Worm (Caenorhabditis elegans): ENCODE measurements around the gene ndub-5.
A peak's percentile ranks its signal among the peaks of the same experiment; 100 is the strongest.

ndub-5 gene

DNA sequence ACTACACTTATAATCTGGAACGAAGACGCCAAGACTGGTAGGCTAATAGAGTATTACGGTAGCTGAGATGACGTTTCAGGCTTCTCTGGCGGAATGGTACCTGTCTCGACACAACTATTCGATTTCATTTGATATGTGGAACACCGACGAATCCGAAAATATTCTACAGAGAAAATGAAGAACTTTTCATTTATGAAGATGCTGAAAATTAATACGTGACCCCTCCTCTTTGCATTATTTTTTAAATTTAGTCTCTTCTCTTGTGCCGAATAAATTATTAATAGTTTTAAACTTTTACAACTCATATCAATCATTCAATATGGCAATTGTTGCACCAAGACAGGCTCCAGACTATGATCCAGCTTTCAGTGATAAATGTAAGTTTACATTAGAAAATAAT is 25.2 kb downstream of the ndub-5 start, which contains the start of gene C25H3.16:
TSS of gene C25H3.16 (plus strand) at position 301 of the 400 bp plus-strand sequence.
- TF ChIP-seq hmg-4 (GFP tag; optimal IDR thresholded peaks at IDR 0.05) (no peak), B0310.2 (tag; optimal IDR thresholded peaks at IDR 0.05) (no peak), hmbx-1 (tag; optimal IDR thresholded peaks at IDR 0.05) (no peak), ama-1 (optimal IDR thresholded peaks at IDR 0.05) (no peak), scrt-1 (GFP tag; IDR thresholded peaks at IDR 0.05) (no peak), F13C5.2 (tag; optimal IDR thresholded peaks at IDR 0.05) (no peak), ceh-13 (GFP tag; optimal IDR thresholded peaks at IDR 0.05) (no peak), hnd-1 (tag; optimal IDR thresholded peaks at IDR 0.05) (no peak), sea-1 (GFP tag; conservative IDR thresholded peaks at IDR 0.05) (no peak), pes-1 (GFP tag; IDR thresholded peaks at IDR 0.05) (no peak), ceh-36 (tag; optimal IDR thresholded peaks at IDR 0.05) (no peak), flt-1 (GFP tag; IDR thresholded peaks at IDR 0.05) (no peak), ets-7 (tag; optimal IDR thresholded peaks at IDR 0.05) (no peak), tbx-37 (GFP tag; conservative IDR thresholded peaks at IDR 0.05) (no peak), tbx-11 (GFP tag; IDR thresholded peaks at IDR 0.05) (no peak), aly-1 (tag; optimal IDR thresholded peaks at IDR 0.05) (no peak), tra-4 (tag; optimal IDR thresholded peaks at IDR 0.05) (no peak)

DNA sequence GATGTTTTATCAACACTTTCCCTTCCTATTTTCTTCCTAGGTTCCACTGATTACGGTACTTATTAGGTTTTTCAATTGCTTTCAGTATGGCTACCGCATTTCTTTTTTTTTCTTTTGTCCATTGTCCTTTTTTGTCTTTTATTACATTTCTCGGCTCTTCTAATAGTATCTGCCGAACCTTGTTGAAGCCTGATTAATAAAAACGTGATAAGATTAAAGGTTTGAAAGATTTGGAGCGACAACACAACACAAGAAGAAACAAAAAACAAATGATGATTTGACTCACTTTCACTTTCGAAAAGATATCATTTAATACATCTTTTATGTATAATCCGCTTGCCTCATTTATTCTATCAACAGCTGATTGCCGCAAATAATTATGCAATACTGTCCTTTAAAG is 26.1 kb downstream of the ndub-5 start, which contains the start of gene C25H3.15:
TSS of gene C25H3.15 (plus strand) at position 301 of the 400 bp plus-strand sequence.
- TF ChIP-seq tra-4 (tag; optimal IDR thresholded peaks at IDR 0.05): no peak
- TF ChIP-seq hnd-1 (tag; optimal IDR thresholded peaks at IDR 0.05): no peak
- no peak for TF ChIP-seq ama-1 (optimal IDR thresholded peaks at IDR 0.05)
- no peak for TF ChIP-seq ceh-36 (tag; optimal IDR thresholded peaks at IDR 0.05)
- no peak for TF ChIP-seq flt-1 (GFP tag; IDR thresholded peaks at IDR 0.05)
- TF ChIP-seq sea-1 (GFP tag; conservative IDR thresholded peaks at IDR 0.05): no peak
- TF ChIP-seq ets-7 (tag; optimal IDR thresholded peaks at IDR 0.05): no peak
- no peak for TF ChIP-seq pes-1 (GFP tag; IDR thresholded peaks at IDR 0.05)
- TF ChIP-seq hmbx-1 (tag; optimal IDR thresholded peaks at IDR 0.05): no peak
- TF ChIP-seq F13C5.2 (tag; optimal IDR thresholded peaks at IDR 0.05): no peak
- TF ChIP-seq ceh-13 (GFP tag; optimal IDR thresholded peaks at IDR 0.05): no peak
- no peak for TF ChIP-seq tbx-11 (GFP tag; IDR thresholded peaks at IDR 0.05)
- no peak for TF ChIP-seq B0310.2 (tag; optimal IDR thresholded peaks at IDR 0.05)
- TF ChIP-seq tbx-37 (GFP tag; conservative IDR thresholded peaks at IDR 0.05): no peak
- no peak for TF ChIP-seq aly-1 (tag; optimal IDR thresholded peaks at IDR 0.05)
- no peak for TF ChIP-seq scrt-1 (GFP tag; IDR thresholded peaks at IDR 0.05)
- no peak for TF ChIP-seq hmg-4 (GFP tag; optimal IDR thresholded peaks at IDR 0.05)

DNA sequence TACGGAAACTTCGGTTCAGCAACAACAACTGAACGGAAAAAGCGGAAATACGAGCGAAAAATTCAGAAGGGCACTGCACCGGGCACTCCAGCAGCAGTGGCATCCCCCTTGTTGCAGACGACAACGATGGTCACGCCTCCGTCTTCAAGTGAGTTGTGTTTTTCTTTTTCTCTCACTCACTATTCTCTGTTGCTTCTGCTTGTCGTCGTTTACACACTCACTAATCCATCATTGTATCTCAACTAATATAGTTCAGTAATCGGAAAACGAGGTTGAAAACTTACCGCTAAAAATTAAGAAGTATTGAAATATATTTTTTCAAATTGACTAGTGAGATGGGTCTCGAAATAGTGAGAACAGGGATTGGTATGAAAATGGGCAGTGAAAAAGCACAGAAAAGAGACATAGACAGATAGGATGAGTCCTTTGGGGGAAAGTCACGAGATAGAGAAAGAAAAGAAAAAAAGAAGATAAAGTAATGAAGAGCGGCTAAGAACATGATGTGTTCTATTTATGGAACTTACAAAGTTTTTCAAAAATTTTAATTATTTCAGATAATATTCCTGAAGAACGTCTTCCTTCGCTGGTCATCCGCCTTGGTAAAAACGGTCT is 27.9 kb downstream of the ndub-5 start:
- TF ChIP-seq ets-7 (tag; optimal IDR thresholded peaks at IDR 0.05) (no peak), hnd-1 (tag; optimal IDR thresholded peaks at IDR 0.05) (no peak), F13C5.2 (tag; optimal IDR thresholded peaks at IDR 0.05) (no peak), hmbx-1 (tag; optimal IDR thresholded peaks at IDR 0.05) (no peak), tbx-37 (GFP tag; conservative IDR thresholded peaks at IDR 0.05) (no peak), ama-1 (optimal IDR thresholded peaks at IDR 0.05) (no peak), B0310.2 (tag; optimal IDR thresholded peaks at IDR 0.05) (no peak), aly-1 (tag; optimal IDR thresholded peaks at IDR 0.05) (no peak), sea-1 (GFP tag; conservative IDR thresholded peaks at IDR 0.05) (no peak), ceh-13 (GFP tag; optimal IDR thresholded peaks at IDR 0.05) (no peak), flt-1 (GFP tag; IDR thresholded peaks at IDR 0.05) (no peak), ceh-36 (tag; optimal IDR thresholded peaks at IDR 0.05) (no peak), pes-1 (GFP tag; IDR thresholded peaks at IDR 0.05) (no peak), tbx-11 (GFP tag; IDR thresholded peaks at IDR 0.05) (no peak), scrt-1 (GFP tag; IDR thresholded peaks at IDR 0.05) (no peak), tra-4 (tag; optimal IDR thresholded peaks at IDR 0.05) (no peak), hmg-4 (GFP tag; optimal IDR thresholded peaks at IDR 0.05) (no peak)

- TF ChIP-seq pes-1 (GFP tag; IDR thresholded peaks at IDR 0.05): peak; percentile 83
- peak; percentile 90 for TF ChIP-seq scrt-1 (GFP tag; IDR thresholded peaks at IDR 0.05)
- peak; percentile 82 for TF ChIP-seq B0310.2 (tag; optimal IDR thresholded peaks at IDR 0.05)
- peak; percentile 19 for TF ChIP-seq ceh-13 (GFP tag; optimal IDR thresholded peaks at IDR 0.05)
- TF ChIP-seq ets-7 (tag; optimal IDR thresholded peaks at IDR 0.05): peak; percentile 40
- TF ChIP-seq tbx-37 (GFP tag; conservative IDR thresholded peaks at IDR 0.05): peak; percentile 72
- peak; percentile 64 for TF ChIP-seq hnd-1 (tag; optimal IDR thresholded peaks at IDR 0.05)
- TF ChIP-seq tbx-11 (GFP tag; IDR thresholded peaks at IDR 0.05): peak; percentile 80
- peak; percentile 78 for TF ChIP-seq hmbx-1 (tag; optimal IDR thresholded peaks at IDR 0.05)
- TF ChIP-seq sea-1 (GFP tag; conservative IDR thresholded peaks at IDR 0.05): peak; percentile 93
- TF ChIP-seq ceh-36 (tag; optimal IDR thresholded peaks at IDR 0.05): peak; percentile 66
- peak; percentile 92 for TF ChIP-seq hmg-4 (GFP tag; optimal IDR thresholded peaks at IDR 0.05)
- peak; percentile 73 for TF ChIP-seq flt-1 (GFP tag; IDR thresholded peaks at IDR 0.05)
- TF ChIP-seq ama-1 (optimal IDR thresholded peaks at IDR 0.05): peak; percentile 96
- peak; percentile 73 for TF ChIP-seq F13C5.2 (tag; optimal IDR thresholded peaks at IDR 0.05)
- peak; percentile 72 for TF ChIP-seq tra-4 (tag; optimal IDR thresholded peaks at IDR 0.05)
- peak; percentile 83 for TF ChIP-seq aly-1 (tag; optimal IDR thresholded peaks at IDR 0.05)
These were observed 29.4 kb downstream of the ndub-5 start for ce11 chrII:5661735-5662177.

DNA sequence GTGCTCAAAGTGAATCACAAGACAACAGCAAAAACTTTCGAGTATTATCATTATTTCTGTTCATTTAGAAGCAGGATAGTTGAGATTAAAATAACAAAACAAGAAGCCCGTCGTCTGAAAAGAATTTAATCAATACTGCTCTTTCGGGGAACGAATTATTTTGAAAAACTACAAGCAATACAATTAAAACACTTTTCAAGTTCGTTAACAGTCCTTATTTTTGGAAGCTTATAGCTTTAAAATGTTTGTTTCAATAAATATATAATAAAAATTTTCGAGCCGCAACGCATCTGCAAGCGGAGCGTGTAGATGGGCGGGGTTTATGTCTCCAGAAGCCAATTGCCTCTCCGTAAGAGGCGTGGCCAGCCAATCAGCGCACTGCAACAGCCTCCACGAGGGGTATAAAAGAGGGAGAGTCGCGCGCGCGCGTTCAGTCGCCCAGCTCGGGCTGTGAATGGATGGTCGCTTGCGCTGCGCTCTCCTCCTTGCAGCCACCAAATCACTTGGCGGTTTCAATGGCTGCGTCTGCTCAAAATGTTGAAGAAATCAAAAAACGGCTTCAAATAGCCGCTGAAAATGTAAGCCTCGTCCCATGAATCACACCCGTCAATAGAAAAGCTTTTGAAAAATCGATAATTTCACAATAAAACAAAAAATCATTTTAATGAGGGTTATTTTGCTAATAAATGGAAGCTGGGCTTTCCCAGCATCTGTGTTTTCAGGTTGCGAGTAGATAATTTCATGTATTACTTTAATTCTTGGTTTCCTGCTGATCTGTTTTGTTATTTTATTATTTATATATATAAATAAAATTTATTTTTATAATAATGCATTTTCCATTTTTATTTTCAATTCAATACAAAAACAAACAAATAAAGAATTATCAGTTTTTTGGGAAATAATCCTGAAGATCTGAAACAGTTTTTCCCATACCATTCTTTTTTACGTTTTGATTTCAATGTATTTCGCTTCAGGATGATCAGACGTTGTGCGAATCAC is 30.1 kb downstream of the ndub-5 start, which contains the start of the genes ift-43 and mdt-26:
TSS of gene ift-43 (minus strand) at position 51 of the 999 bp plus-strand sequence.
TSS of gene mdt-26 (plus strand) at position 446 of the 999 bp plus-strand sequence.
- TF ChIP-seq ceh-36 (tag; optimal IDR thresholded peaks at IDR 0.05): peak; percentile 27
- TF ChIP-seq ets-7 (tag; optimal IDR thresholded peaks at IDR 0.05): no peak
- TF ChIP-seq flt-1 (GFP tag; IDR thresholded peaks at IDR 0.05): peak; percentile 54; the same call in 1 of the 2 replicates
- TF ChIP-seq F13C5.2 (tag; optimal IDR thresholded peaks at IDR 0.05): peak; percentile 46
- no peak for TF ChIP-seq hmbx-1 (tag; optimal IDR thresholded peaks at IDR 0.05)
- TF ChIP-seq B0310.2 (tag; optimal IDR thresholded peaks at IDR 0.05): peak; percentile 24
- TF ChIP-seq tbx-11 (GFP tag; IDR thresholded peaks at IDR 0.05): peak; percentile 67
- TF ChIP-seq tra-4 (tag; optimal IDR thresholded peaks at IDR 0.05): no peak
- TF ChIP-seq hnd-1 (tag; optimal IDR thresholded peaks at IDR 0.05): no peak
- peak; percentile 98 for TF ChIP-seq ama-1 (optimal IDR thresholded peaks at IDR 0.05)
- no peak for TF ChIP-seq aly-1 (tag; optimal IDR thresholded peaks at IDR 0.05)
- TF ChIP-seq sea-1 (GFP tag; conservative IDR thresholded peaks at IDR 0.05): peak; percentile 82
- TF ChIP-seq hmg-4 (GFP tag; optimal IDR thresholded peaks at IDR 0.05): peak; percentile 82
- TF ChIP-seq pes-1 (GFP tag; IDR thresholded peaks at IDR 0.05): peak; percentile 67
- peak; percentile 76 for TF ChIP-seq scrt-1 (GFP tag; IDR thresholded peaks at IDR 0.05)
- no peak for TF ChIP-seq ceh-13 (GFP tag; optimal IDR thresholded peaks at IDR 0.05)
- TF ChIP-seq tbx-37 (GFP tag; conservative IDR thresholded peaks at IDR 0.05): peak; percentile 5; the same call in 1 of the 2 replicates
